Fruit fly (Drosophila melanogaster) whole organism, embryonic: ENCODE data around the gene CG44362.

ENCODE experiments used
- BEAF-32 ChIP-seq: fragments of 200-800 bp; sonication (Bioruptor generic); optimal IDR thresholded peaks from 3 replicates; lab custom pipeline; 2017; ENCODE audit warnings: missing biosample characterization, missing genetic modification characterization, mild to moderate bottlenecking, moderate library complexity, missing genetic modification reagents
- C15 ChIP-seq: fragments of 200-800 bp; sonication (Bioruptor generic); IDR thresholded peaks from 3 replicates; pipeline ENCODE4 v1.3.6; 2022; ENCODE audit warnings: missing biosample characterization, missing genetic modification characterization
- CG1024 ChIP-seq: fragments of 200-800 bp; sonication (Bioruptor generic); IDR thresholded peaks from 2 replicates; pipeline ENCODE4 v1.3.6; 2022; ENCODE audit warnings: missing biosample characterization, missing genetic modification characterization
- CG10959 ChIP-seq: fragments of 200-800 bp; sonication (Bioruptor generic); IDR thresholded peaks from 2 replicates; pipeline ENCODE4 v1.3.6; 2022; ENCODE audit warnings: missing biosample characterization, missing genetic modification characterization
- CG11093 ChIP-seq: fragments of 200-800 bp; sonication (Bioruptor generic); IDR thresholded peaks from 3 replicates; pipeline ENCODE4 v1.3.6; 2022; ENCODE audit warnings: missing biosample characterization, missing genetic modification characterization
- CG11723 ChIP-seq: fragments of 200-800 bp; sonication (Bioruptor generic); optimal IDR thresholded peaks from 2 replicates; lab custom pipeline; 2017; ENCODE audit warnings: missing biosample characterization, mild to moderate bottlenecking, missing genetic modification characterization
- CG12155 ChIP-seq: fragments of 200-800 bp; sonication (Bioruptor generic); optimal IDR thresholded peaks from 3 replicates; lab custom pipeline; 2016; ENCODE audit warnings: missing biosample characterization, missing genetic modification characterization
- CG12744 ChIP-seq: fragments of 200-800 bp; sonication (Bioruptor generic); optimal IDR thresholded peaks from 2 replicates; lab custom pipeline; 2016; ENCODE audit warnings: missing biosample characterization, missing genetic modification characterization
- CG12942 ChIP-seq: fragments of 200-800 bp; sonication (Bioruptor generic); optimal IDR thresholded peaks from 3 replicates; lab custom pipeline; 2016; ENCODE audit warnings: missing biosample characterization, missing genetic modification characterization
- CG17328 ChIP-seq: fragments of 200-800 bp; sonication (Bioruptor generic); IDR thresholded peaks from 2 replicates; pipeline ENCODE4 v1.3.6; 2022; ENCODE audit warnings: missing biosample characterization, missing genetic modification characterization
- CG2202 ChIP-seq: fragments of 200-800 bp; sonication (Bioruptor generic); optimal IDR thresholded peaks from 2 replicates; lab custom pipeline; 2018; ENCODE audit warnings: missing biosample characterization, mild to moderate bottlenecking, missing genetic modification characterization
- CG30403 ChIP-seq: fragments of 200-800 bp; sonication (Bioruptor generic); optimal IDR thresholded peaks from 3 replicates; lab custom pipeline; 2016; ENCODE audit warnings: missing biosample characterization, missing genetic modification characterization
- CG3407 ChIP-seq: fragments of 200-800 bp; sonication (Bioruptor generic); optimal IDR thresholded peaks from 2 replicates; lab custom pipeline; 2018; ENCODE audit warnings: missing biosample characterization, mild to moderate bottlenecking, missing genetic modification characterization
- CG3726 ChIP-seq: fragments of 200-800 bp; sonication (Bioruptor generic); IDR thresholded peaks from 3 replicates; pipeline ENCODE4, ENCODE4 v1.3.6; 2022; ENCODE audit warnings: missing biosample characterization, missing genetic modification characterization
- CG3838 ChIP-seq: fragments of 200-800 bp; sonication (Bioruptor generic); optimal IDR thresholded peaks from 3 replicates; lab custom pipeline; 2016; ENCODE audit warnings: missing biosample characterization, missing genetic modification characterization
- CG3847 ChIP-seq: fragments of 200-800 bp; sonication (Bioruptor generic); IDR thresholded peaks from 2 replicates; pipeline ENCODE4 v1.3.6; 2022; ENCODE audit warnings: missing biosample characterization, missing genetic modification characterization
- CG42726 ChIP-seq: fragments of 200-800 bp; sonication (Bioruptor generic); IDR thresholded peaks from 2 replicates; pipeline ENCODE4 v1.3.6; 2022; ENCODE audit warnings: missing biosample characterization, missing genetic modification characterization; ENCODE audit not compliant: partially characterized antibody
- CG4282 ChIP-seq: fragments of 200-800 bp; sonication (Bioruptor generic); optimal IDR thresholded peaks from 2 replicates; lab custom pipeline; 2016; ENCODE audit warnings: missing biosample characterization, missing genetic modification characterization
- CG6791 ChIP-seq: fragments of 200-800 bp; sonication (Bioruptor generic); IDR thresholded peaks from 3 replicates; pipeline ENCODE4 v1.3.6; 2022; ENCODE audit warnings: missing biosample characterization, missing genetic modification characterization; ENCODE audit not compliant: partially characterized antibody
- Camta ChIP-seq: fragments of 200-800 bp; sonication (Bioruptor generic); optimal IDR thresholded peaks from 2 replicates; lab custom pipeline; 2016; ENCODE audit warnings: missing biosample characterization, missing genetic modification characterization
- CkIIα-i1 ChIP-seq: fragments of 200-800 bp; sonication (Bioruptor generic); IDR thresholded peaks from 2 replicates; pipeline ENCODE4 v1.3.6; 2022; ENCODE audit warnings: missing biosample characterization, missing genetic modification characterization
- Deaf1 ChIP-seq: fragments of 200-800 bp; optimal IDR thresholded peaks from 3 replicates; lab custom pipeline; 2019; ENCODE audit warnings: missing biosample characterization, mild to moderate bottlenecking, missing genetic modification characterization, moderate library complexity
- Ets97D ChIP-seq: fragments of 200-800 bp; sonication (Bioruptor generic); optimal IDR thresholded peaks from 3 replicates; lab custom pipeline; 2016; ENCODE audit warnings: missing biosample characterization, missing genetic modification characterization
- HmgZ ChIP-seq: fragments of 200-800 bp; sonication (Bioruptor generic); optimal IDR thresholded peaks from 2 replicates; lab custom pipeline; 2018; ENCODE audit warnings: missing biosample characterization, mild to moderate bottlenecking, missing genetic modification characterization
- Hr39 ChIP-seq: fragments of >200 bp; optimal IDR thresholded peaks from 2 replicates; lab custom pipeline; 2017
- MTF-1 ChIP-seq: fragments of 200-800 bp; sonication (Bioruptor generic); optimal IDR thresholded peaks from 2 replicates; lab custom pipeline; 2018; ENCODE audit warnings: missing biosample characterization, mild to moderate bottlenecking, missing genetic modification characterization, borderline replicate concordance
- Trl ChIP-seq, 3 experiments: fragments of >200 bp in 2 of 3; fragments of 200-800 bp in 1 of 3; sonication (Bioruptor generic) in 1 of 3; optimal IDR thresholded peaks; 2 replicates in 1 of 3; 3 replicates in 2 of 3; lab custom pipeline; 2016 to 2017; ENCODE audit warnings: missing biosample characterization in 1 of 3, missing genetic modification characterization in 1 of 3
- amos ChIP-seq: fragments of 200-800 bp; sonication (Bioruptor generic); IDR thresholded peaks from 2 replicates; pipeline ENCODE4 v1.3.6; 2022; ENCODE audit warnings: missing biosample characterization, missing genetic modification characterization; ENCODE audit not compliant: partially characterized antibody
- az2 ChIP-seq: fragments of 200-800 bp; sonication (Bioruptor generic); optimal IDR thresholded peaks from 3 replicates; lab custom pipeline; 2016; ENCODE audit warnings: missing biosample characterization, missing genetic modification characterization
- cwo ChIP-seq: fragments of 200-800 bp; sonication (Bioruptor generic); optimal IDR thresholded peaks from 3 replicates; lab custom pipeline; 2017; ENCODE audit warnings: missing biosample characterization, missing genetic modification characterization, mild to moderate bottlenecking, moderate library complexity, missing genetic modification reagents
- gcm2 ChIP-seq: fragments of 200-800 bp; sonication (Bioruptor generic); optimal IDR thresholded peaks from 2 replicates; lab custom pipeline; 2016; ENCODE audit warnings: missing biosample characterization, missing genetic modification characterization
- gro ChIP-seq: fragments of 200-800 bp; sonication (Bioruptor generic); optimal IDR thresholded peaks from 2 replicates; lab custom pipeline; 2016; ENCODE audit warnings: missing biosample characterization, missing genetic modification characterization
- lmd ChIP-seq: fragments of 200-800 bp; sonication (Bioruptor generic); IDR thresholded peaks from 2 replicates; pipeline ENCODE4 v1.3.6; 2022; ENCODE audit warnings: missing biosample characterization, missing genetic modification characterization
- lola ChIP-seq, 3 experiments: fragments of >200 bp in 2 of 3; fragments of 200-800 bp in 1 of 3; sonication (Bioruptor generic) in 1 of 3; optimal IDR thresholded peaks; 2 replicates each; lab custom pipeline; 2017 to 2019; ENCODE audit warnings: missing biosample characterization in 3 of 3, missing genetic modification characterization in 3 of 3, mild to moderate bottlenecking in 1 of 3, moderate library complexity in 1 of 3
- pfk ChIP-seq: fragments of 200-800 bp; sonication (Bioruptor generic); optimal IDR thresholded peaks from 2 replicates; lab custom pipeline; 2018; ENCODE audit warnings: missing biosample characterization, mild to moderate bottlenecking, missing genetic modification characterization, moderate library complexity
- ro ChIP-seq: fragments of 200-800 bp; sonication (Bioruptor generic); IDR thresholded peaks from 2 replicates; pipeline ENCODE4 v1.3.6; 2022; ENCODE audit warnings: missing biosample characterization, missing genetic modification characterization
- shn ChIP-seq: fragments of 200-800 bp; sonication (Bioruptor generic); optimal IDR thresholded peaks from 3 replicates; lab custom pipeline; 2016; ENCODE audit warnings: missing biosample characterization, missing genetic modification characterization
- sna ChIP-seq: fragments of 200-800 bp; sonication (Bioruptor generic); IDR thresholded peaks from 2 replicates; pipeline ENCODE4 v1.3.6; 2022; ENCODE audit warnings: missing biosample characterization, missing genetic modification characterization; ENCODE audit not compliant: partially characterized antibody
- stc ChIP-seq: fragments of 200-800 bp; sonication (Bioruptor generic); IDR thresholded peaks from 2 replicates; pipeline ENCODE4 v1.3.6; 2022; ENCODE audit warnings: missing biosample characterization, missing genetic modification characterization
- stwl ChIP-seq: fragments of 200-800 bp; sonication (Bioruptor generic); optimal IDR thresholded peaks from 3 replicates; lab custom pipeline; 2018; ENCODE audit warnings: missing biosample characterization, mild to moderate bottlenecking, missing genetic modification characterization, moderate library complexity
- sug ChIP-seq: fragments of 200-800 bp; optimal IDR thresholded peaks from 2 replicates; lab custom pipeline; 2019; ENCODE audit warnings: missing biosample characterization, mild to moderate bottlenecking, missing genetic modification characterization, moderate library complexity
- tll ChIP-seq, 2 experiments: fragments of 200-800 bp in 1 of 2; fragments of >200 bp in 1 of 2; sonication (Bioruptor generic) in 1 of 2; optimal IDR thresholded peaks; 2 replicates each; lab custom pipeline; 2017 to 2019; ENCODE audit warnings: missing biosample characterization in 2 of 2, missing genetic modification characterization in 2 of 2, mild to moderate bottlenecking in 1 of 2, moderate library complexity in 1 of 2
- trh ChIP-seq: fragments of 200-800 bp; sonication (Bioruptor generic); optimal IDR thresholded peaks from 2 replicates; lab custom pipeline; 2016; ENCODE audit warnings: missing biosample characterization, missing genetic modification characterization
- wor ChIP-seq: fragments of 200-800 bp; sonication (Bioruptor generic); IDR thresholded peaks from 2 replicates; pipeline ENCODE4 v1.3.6; 2022; ENCODE audit warnings: missing biosample characterization, missing genetic modification characterization
- z ChIP-seq: fragments of 200-800 bp; sonication (Bioruptor generic); IDR thresholded peaks from 3 replicates; pipeline ENCODE4 v1.3.6; 2022; ENCODE audit warnings: missing biosample characterization, missing genetic modification characterization

Gene CG44362

dm6 chr3L:11416495-11417272 is 19.3 kb downstream of the CG44362 start (continued):
- TF ChIP-seq CG42726 (GFP tag; lab: Robert Waterston, UW) (no peak), Hr39 (lab: Kevin White, UChicago) (no peak), HmgZ (tag; lab: Kevin White, UChicago) (peak; percentile 14), wor (GFP tag; lab: Robert Waterston, UW) (peak; percentile 91), CG12942 (GFP tag; lab: Kevin White, UChicago) (peak; percentile 67), CG11723 (GFP tag; lab: Kevin White, UChicago) (peak; percentile 61), trh (GFP tag; lab: Kevin White, UChicago) (peak; percentile 70), tll (GFP tag; optimal IDR thresholded peaks at IDR 0.05; lab: Kevin White, UChicago) (no peak)

dm6 chr3L:11417273-11418040 is 20.1 kb downstream of the CG44362 start:
- TF ChIP-seq CG1024 (GFP tag; lab: Robert Waterston, UW) (peak; percentile 51), stwl (tag; lab: Kevin White, UChicago) (peak; percentile 60), HmgZ (tag; lab: Kevin White, UChicago) (peak; percentile 19), z (GFP tag; lab: Robert Waterston, UW) (0 out of 3 replicates have a peak, but pooled peaks have one; percentile 17), CG12155 (GFP tag; lab: Kevin White, UChicago) (peak; percentile 53), CG3407 (GFP tag; lab: Kevin White, UChicago) (peak; percentile 84), CG3838 (GFP tag; lab: Kevin White, UChicago) (peak; percentile 50), CG12744 (GFP tag; lab: Kevin White, UChicago) (no peak), gro (GFP tag; lab: Kevin White, UChicago) (no peak), C15 (0 out of 3 replicates have a peak, but pooled peaks have one; percentile 40), BEAF-32 (GFP tag; lab: Kevin White, UChicago) (no peak), gcm2 (peak; percentile 23), lola (GFP tag; optimal IDR thresholded peaks at IDR 0.05; lab: Kevin White, UChicago) (peak in 1 of 3 experiments; percentile 94), pfk (GFP tag; lab: Kevin White, UChicago) (no peak), ro (GFP tag; lab: Robert Waterston, UW) (peak; percentile 79), az2 (peak; percentile 84), Trl (optimal IDR thresholded peaks at IDR 0.05; lab: Kevin White, UChicago) (no peak), Trl (GFP tag; optimal IDR thresholded peaks at IDR 0.05; lab: Kevin White, UChicago) (peak; percentile 88), CkIIα-i1 (no peak), sna (GFP tag; lab: Robert Waterston, UW) (0 out of 2 replicates have a peak, but pooled peaks have one; percentile 37), shn (peak; percentile 51), CG30403 (GFP tag; lab: Kevin White, UChicago) (peak; percentile 88), stc (peak; percentile 79), amos (GFP tag; lab: Robert Waterston, UW) (no peak), CG6791 (GFP tag; lab: Robert Waterston, UW) (peak; percentile 66; the same call in 1 of the 3 replicates), Deaf1 (peak; percentile 74), Ets97D (GFP tag; lab: Kevin White, UChicago) (peak; percentile 43), cwo (GFP tag; lab: Kevin White, UChicago) (peak; percentile 77), CG11093 (GFP tag; lab: Robert Waterston, UW) (peak; percentile 83), MTF-1 (GFP tag; lab: Kevin White, UChicago) (peak; percentile 69), CG2202 (tag; lab: Kevin White, UChicago) (peak; percentile 61), sug (peak; percentile 64), CG3726 (GFP tag; lab: Robert Waterston, UW) (peak; percentile 61; the same call in 2 of the 3 replicates), Camta (GFP tag; lab: Kevin White, UChicago) (peak; percentile 65), lmd (GFP tag; lab: Robert Waterston, UW) (peak; percentile 89), CG10959 (GFP tag; lab: Robert Waterston, UW) (peak; percentile 89), CG4282 (GFP tag; lab: Kevin White, UChicago) (peak; percentile 91), CG3847 (GFP tag; lab: Robert Waterston, UW) (peak; percentile 85), CG17328 (peak; percentile 80)
